Fruit fly (Drosophila melanogaster): Measurements from ENCODE around the gene CG13599.
A peak's percentile ranks its signal among the peaks of the same experiment; 100 is the strongest.

CG13599 gene

DNA sequence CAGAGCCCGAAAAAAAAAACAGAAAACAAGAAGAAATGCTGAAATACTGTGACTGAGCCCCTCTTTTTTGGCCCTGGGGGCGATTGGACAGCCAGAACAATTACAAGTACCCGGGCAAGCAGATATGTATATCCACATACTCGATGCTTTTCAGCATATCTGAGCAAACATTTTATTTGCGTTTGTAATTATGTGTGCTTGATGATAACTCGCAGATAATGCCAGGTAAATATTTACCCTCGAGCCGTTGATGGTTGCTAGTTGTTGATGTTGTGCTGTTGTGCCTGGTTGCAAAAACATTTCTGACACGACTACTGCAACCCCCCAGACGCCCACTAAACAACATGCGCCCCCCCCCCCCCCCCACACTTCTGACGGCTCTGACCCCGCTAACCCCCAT lies 12.1 kb upstream of the CG13599 start (continued):
- peak; percentile 56 for TF ChIP-seq CG12219 (GFP tag; optimal IDR thresholded peaks at IDR 0.05)
- peak; percentile 48; the same call in 1 of the 2 replicates for TF ChIP-seq CG31441 (GFP tag; IDR thresholded peaks at IDR 0.05)
- TF ChIP-seq CG17186 (GFP tag; optimal IDR thresholded peaks at IDR 0.05): no peak
- peak; percentile 78 for TF ChIP-seq crol (GFP tag; IDR thresholded peaks at IDR 0.05)
- peak; percentile 25 for TF ChIP-seq CG11504 (tag; optimal IDR thresholded peaks at IDR 0.05)
- peak; percentile 48 for TF ChIP-seq CG17912 (GFP tag; optimal IDR thresholded peaks at IDR 0.05)
- no peak; the same call in 1 of the 2 replicates for TF ChIP-seq lmd (GFP tag; IDR thresholded peaks at IDR 0.05)
- no peak for TF ChIP-seq HmgD (GFP tag; optimal IDR thresholded peaks at IDR 0.05)
- TF ChIP-seq exex (tag; optimal IDR thresholded peaks at IDR 0.05): peak; percentile 60
- TF ChIP-seq Dll (GFP tag; IDR thresholded peaks at IDR 0.05; ENCODE audit: partially characterized antibody): no peak
- no peak for TF ChIP-seq pan (optimal IDR thresholded peaks at IDR 0.05)
- TF ChIP-seq pan (GFP tag; optimal IDR thresholded peaks at IDR 0.05 in 1 of 2, IDR thresholded peaks at IDR 0.05 in 1 of 2): peak in 1 of 2 experiments; percentile 54
- TF ChIP-seq Awh (GFP tag; IDR thresholded peaks at IDR 0.05): peak; percentile 59; the same call in 1 of the 2 replicates
- TF ChIP-seq toy (GFP tag; IDR thresholded peaks at IDR 0.05): no peak
- TF ChIP-seq CG8089 (GFP tag; optimal IDR thresholded peaks at IDR 0.05): no peak
- TF ChIP-seq sug (tag; optimal IDR thresholded peaks at IDR 0.05): peak; percentile 64
- no peak for TF ChIP-seq CG16815 (GFP tag; optimal IDR thresholded peaks at IDR 0.05)
- TF ChIP-seq CG11398 (GFP tag; optimal IDR thresholded peaks at IDR 0.05): no peak
- TF ChIP-seq ftz-f1 (GFP tag; optimal IDR thresholded peaks at IDR 0.05): no peak
- peak; percentile 41 for TF ChIP-seq Xrp1 (GFP tag; IDR thresholded peaks at IDR 0.05)
- peak; percentile 66 for TF ChIP-seq Asciz (GFP tag; optimal IDR thresholded peaks at IDR 0.05)
- TF ChIP-seq run (tag; optimal IDR thresholded peaks at IDR 0.05): peak; percentile 44
- TF ChIP-seq caup (GFP tag; optimal IDR thresholded peaks at IDR 0.05; ENCODE audit: severe bottlenecking): peak; percentile 69
- TF ChIP-seq CTCF (GFP tag; optimal IDR thresholded peaks at IDR 0.05): peak; percentile 39
- peak; percentile 45 for TF ChIP-seq Kr (GFP tag; optimal IDR thresholded peaks at IDR 0.05)
- TF ChIP-seq otp (GFP tag; IDR thresholded peaks at IDR 0.05): peak; percentile 64; the same call in 2 of the 3 replicates
- TF ChIP-seq Sox100B (GFP tag; optimal IDR thresholded peaks at IDR 0.05): peak; percentile 61
- no peak for TF ChIP-seq usp (GFP tag; optimal IDR thresholded peaks at IDR 0.05)
- no peak for TF ChIP-seq Chrac-16 (GFP tag; optimal IDR thresholded peaks at IDR 0.05)
- peak; percentile 25; the same call in 1 of the 3 replicates for TF ChIP-seq sr (GFP tag; IDR thresholded peaks at IDR 0.05)
- TF ChIP-seq zen2 (GFP tag; IDR thresholded peaks at IDR 0.05; ENCODE audit: partially characterized antibody): no peak
- no peak for TF ChIP-seq Bdp1 (GFP tag; optimal IDR thresholded peaks at IDR 0.05)
- peak; percentile 51 for TF ChIP-seq CG6683 (GFP tag; optimal IDR thresholded peaks at IDR 0.05)
- peak; percentile 63; the same call in 1 of the 2 replicates for TF ChIP-seq sob (GFP tag; IDR thresholded peaks at IDR 0.05)
- peak; percentile 68 for TF ChIP-seq fd64A (GFP tag; optimal IDR thresholded peaks at IDR 0.05)
- no peak for TF ChIP-seq bbx (GFP tag; IDR thresholded peaks at IDR 0.05; ENCODE audit: partially characterized antibody)
- TF ChIP-seq lab (GFP tag; optimal IDR thresholded peaks at IDR 0.05): peak; percentile 85
- peak; percentile 72 for TF ChIP-seq CG17568 (GFP tag; optimal IDR thresholded peaks at IDR 0.05)
- TF ChIP-seq CG3407 (GFP tag; optimal IDR thresholded peaks at IDR 0.05): peak; percentile 43
- TF ChIP-seq CG6854 (GFP tag; optimal IDR thresholded peaks at IDR 0.05): peak; percentile 40
- peak; percentile 69 for TF ChIP-seq schlank (tag; optimal IDR thresholded peaks at IDR 0.05)
- peak; percentile 50 for TF ChIP-seq CG15269 (tag; optimal IDR thresholded peaks at IDR 0.05)
- no peak for TF ChIP-seq Myb (GFP tag; optimal IDR thresholded peaks at IDR 0.05)
- peak; percentile 70 for TF ChIP-seq MTF-1 (GFP tag; optimal IDR thresholded peaks at IDR 0.05; ENCODE audit: borderline replicate concordance)
- peak; percentile 48 for TF ChIP-seq CG9727 (GFP tag; optimal IDR thresholded peaks at IDR 0.05)
- no peak for TF ChIP-seq Camta (GFP tag; optimal IDR thresholded peaks at IDR 0.05)
- TF ChIP-seq CG8924 (tag; optimal IDR thresholded peaks at IDR 0.05): peak; percentile 38
- TF ChIP-seq CG12299 (tag; optimal IDR thresholded peaks at IDR 0.05): peak; percentile 21
- TF ChIP-seq seq (GFP tag; IDR thresholded peaks at IDR 0.05): peak; percentile 66
- TF ChIP-seq CG7271 (tag; optimal IDR thresholded peaks at IDR 0.05): no peak
- no peak for TF ChIP-seq Mes4 (GFP tag; optimal IDR thresholded peaks at IDR 0.05)
